Fruit fly (Drosophila melanogaster): ENCODE data around the gene CG18249.
A peak's percentile ranks its signal among the peaks of the same experiment; 100 is the strongest.

Gene CG18249

DNA sequence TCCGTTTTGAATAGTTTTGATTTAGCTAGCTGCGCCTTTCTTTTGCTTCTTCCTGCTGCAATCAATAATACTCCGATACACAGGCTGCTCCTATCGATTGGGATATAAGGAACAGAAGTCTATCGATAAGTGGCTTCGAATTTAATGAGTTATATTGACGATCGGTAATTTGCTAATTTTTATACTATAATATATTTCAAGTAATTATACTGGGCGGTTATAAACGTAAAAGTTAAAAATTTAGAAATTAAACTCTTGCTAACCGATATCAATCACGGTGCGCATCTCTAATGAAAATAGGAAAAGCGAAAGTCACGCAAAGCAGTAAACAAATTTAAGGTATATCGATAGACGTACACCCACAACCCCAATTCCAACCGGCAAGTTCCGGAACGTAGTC lies 23.8 kb downstream of the CG18249 start, which contains the start of the genes CG9636, CG18749 and CG33722 (continued):
- TF ChIP-seq CG4730 (GFP tag; IDR thresholded peaks at IDR 0.05) = peak; percentile 56; the same call in 1 of the 2 replicates
- no peak for TF ChIP-seq D (optimal IDR thresholded peaks at IDR 0.05)
- TF ChIP-seq D (GFP tag; optimal IDR thresholded peaks at IDR 0.05) = peak; percentile 10
- TF ChIP-seq CG12071 (GFP tag; optimal IDR thresholded peaks at IDR 0.05) = no peak
- TF ChIP-seq CG17802 (tag; optimal IDR thresholded peaks at IDR 0.05) = peak; percentile 38
- TF ChIP-seq crol (GFP tag; IDR thresholded peaks at IDR 0.05) = no peak
- TF ChIP-seq ranshi (GFP tag; IDR thresholded peaks at IDR 0.05) = 0 out of 2 replicates have a peak, but pooled peaks have one; percentile 42
- peak; percentile 98 for TF ChIP-seq Scr (GFP tag; IDR thresholded peaks at IDR 0.05; ENCODE audit: partially characterized antibody)
- peak; percentile 59 for TF ChIP-seq Mad (GFP tag; optimal IDR thresholded peaks at IDR 0.05)
- TF ChIP-seq CG30403 (GFP tag; optimal IDR thresholded peaks at IDR 0.05) = peak; percentile 86
- TF ChIP-seq YL-1 (GFP tag; optimal IDR thresholded peaks at IDR 0.05) = peak; percentile 90
- TF ChIP-seq CG1602 (GFP tag; optimal IDR thresholded peaks at IDR 0.05) = peak; percentile 65
- peak; percentile 63 for TF ChIP-seq tap (tag; optimal IDR thresholded peaks at IDR 0.05)
- peak; percentile 55; the same call in 1 of the 2 replicates for TF ChIP-seq CG14014 (GFP tag; IDR thresholded peaks at IDR 0.05)
- no peak for TF ChIP-seq hkb (optimal IDR thresholded peaks at IDR 0.05)
- TF ChIP-seq hkb (GFP tag; IDR thresholded peaks at IDR 0.05) = peak; percentile 77
- no peak for TF ChIP-seq GATAe (GFP tag; conservative IDR thresholded peaks at IDR 0.05)
- TF ChIP-seq CG11398 (GFP tag; optimal IDR thresholded peaks at IDR 0.05) = no peak
- TF ChIP-seq fd96Cb (tag; optimal IDR thresholded peaks at IDR 0.05) = peak; percentile 37
- TF ChIP-seq Blimp-1 (GFP tag; optimal IDR thresholded peaks at IDR 0.05) = peak; percentile 100
- peak; percentile 61; the same call in 2 of the 3 replicates for TF ChIP-seq Aef1 (GFP tag; IDR thresholded peaks at IDR 0.05)
- TF ChIP-seq CG30020 (tag; optimal IDR thresholded peaks at IDR 0.05) = peak; percentile 69
- TF ChIP-seq CG12942 (GFP tag; optimal IDR thresholded peaks at IDR 0.05) = peak; percentile 58
- TF ChIP-seq ttk (GFP tag; IDR thresholded peaks at IDR 0.05) = peak; percentile 63; the same call in 1 of the 2 replicates
- TF ChIP-seq Mrtf (GFP tag; IDR thresholded peaks at IDR 0.05) = no peak
- 0 out of 3 replicates have a peak, but pooled peaks have one; percentile 13 for TF ChIP-seq CG2199 (GFP tag; IDR thresholded peaks at IDR 0.05)
- TF ChIP-seq CG12769 (tag; optimal IDR thresholded peaks at IDR 0.05) = peak; percentile 46
- peak; percentile 74 for TF ChIP-seq CG31441 (GFP tag; IDR thresholded peaks at IDR 0.05)
- TF ChIP-seq kay (GFP tag; optimal IDR thresholded peaks at IDR 0.05) = peak; percentile 43
- no peak for TF ChIP-seq CG30431 (GFP tag; optimal IDR thresholded peaks at IDR 0.05)
- peak; percentile 60 for TF ChIP-seq CG12299 (tag; optimal IDR thresholded peaks at IDR 0.05)
- peak; percentile 70 for TF ChIP-seq CG13424 (tag; optimal IDR thresholded peaks at IDR 0.05)
- peak; percentile 88 for TF ChIP-seq amos (GFP tag; IDR thresholded peaks at IDR 0.05; ENCODE audit: partially characterized antibody)
- no peak for TF ChIP-seq fd102C (GFP tag; optimal IDR thresholded peaks at IDR 0.05)
- TF ChIP-seq al (GFP tag; IDR thresholded peaks at IDR 0.05) = peak; percentile 48; the same call in 1 of the 2 replicates
- peak; percentile 98 for TF ChIP-seq Doc3 (GFP tag; IDR thresholded peaks at IDR 0.05; ENCODE audit: partially characterized antibody)
- no peak; the same call in 1 of the 3 replicates for TF ChIP-seq CG34422 (GFP tag; IDR thresholded peaks at IDR 0.05)
- peak; percentile 44 for TF ChIP-seq CG1233 (GFP tag; optimal IDR thresholded peaks at IDR 0.05)
- no peak for TF ChIP-seq her (GFP tag; optimal IDR thresholded peaks at IDR 0.05)
- TF ChIP-seq CG7786 (GFP tag; optimal IDR thresholded peaks at IDR 0.05) = no peak
- no peak for TF ChIP-seq CG2889 (GFP tag; IDR thresholded peaks at IDR 0.05)
- TF ChIP-seq Hr39 (optimal IDR thresholded peaks at IDR 0.05) = no peak
- peak; percentile 73 for TF ChIP-seq Chrac-16 (GFP tag; optimal IDR thresholded peaks at IDR 0.05)
- TF ChIP-seq bcd (GFP tag; optimal IDR thresholded peaks at IDR 0.05) = peak; percentile 52
- TF ChIP-seq HmgD (GFP tag; optimal IDR thresholded peaks at IDR 0.05) = no peak
- TF ChIP-seq Fer1 (GFP tag; optimal IDR thresholded peaks at IDR 0.05) = peak; percentile 74
- peak; percentile 37; the same call in 1 of the 3 replicates for TF ChIP-seq zfh1 (GFP tag; IDR thresholded peaks at IDR 0.05)
- TF ChIP-seq CG15479 (GFP tag; optimal IDR thresholded peaks at IDR 0.05) = no peak
- no peak for TF ChIP-seq dati (GFP tag; IDR thresholded peaks at IDR 0.05)
- TF ChIP-seq ind (GFP tag; optimal IDR thresholded peaks at IDR 0.05) = peak; percentile 71
- peak; percentile 58; the same call in 1 of the 2 replicates for TF ChIP-seq CG32772 (GFP tag; IDR thresholded peaks at IDR 0.05)
- TF ChIP-seq yki (optimal IDR thresholded peaks at IDR 0.05) = no peak
- no peak for TF ChIP-seq CG10462 (GFP tag; optimal IDR thresholded peaks at IDR 0.05)
